Fruit fly (Drosophila melanogaster) S2 (cell line): Measurements from ENCODE around the gene DIP-iota.

Experiments
- CG8478 ChIP-seq: fragments of >200 bp; optimal IDR thresholded peaks from 2 replicates; lab custom pipeline; 2018
- CTCF ChIP-seq, 2 experiments: fragments of >200 bp; optimal IDR thresholded peaks; 2 replicates each; lab custom pipeline; 2018

DNA sequence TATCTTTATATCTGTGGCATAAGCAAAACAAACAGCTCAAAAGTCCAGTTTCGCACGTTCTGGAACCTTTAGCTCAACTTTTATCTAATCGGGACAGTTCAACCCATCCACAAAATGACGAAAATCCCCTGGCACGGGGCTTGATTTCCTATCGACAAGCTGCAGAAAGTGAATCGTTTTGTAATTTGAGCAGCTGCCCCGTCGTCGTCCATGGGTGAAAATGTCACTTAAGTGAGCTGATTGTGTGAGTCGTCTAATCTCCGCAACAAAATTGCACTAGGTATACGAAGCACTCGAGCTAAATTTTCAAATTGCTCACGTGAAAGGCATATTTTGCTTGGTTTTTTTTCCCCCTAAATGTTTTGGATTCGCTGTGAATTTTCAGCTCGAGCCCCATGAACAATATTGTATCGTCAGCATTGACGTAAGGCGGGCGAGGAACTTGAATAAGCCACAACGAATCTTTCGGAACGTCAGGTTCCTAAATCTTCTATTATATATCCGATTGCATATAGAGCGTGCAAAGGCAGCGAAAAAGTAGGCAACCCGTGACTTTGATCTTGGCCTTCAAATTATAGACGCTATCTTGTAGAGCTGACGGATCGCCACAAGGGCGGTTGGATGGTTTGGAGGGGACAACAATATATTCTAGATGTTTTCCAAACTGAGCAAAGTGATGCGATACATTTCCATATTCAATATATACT, 7.1 kb downstream of the DIP-iota start:
- TF ChIP-seq CG8478 (lab: Kevin White, UChicago), result no peak
- TF ChIP-seq CTCF (optimal IDR thresholded peaks at IDR 0.05; lab: Kevin White, UChicago), result no peak
